Fruit fly (Drosophila melanogaster) whole organism: ENCODE results near the gene trbd.

Experiments
- CG8478 ChIP-seq: fragments of >200 bp; optimal IDR thresholded peaks from 2 replicates; lab custom pipeline; 2018; ENCODE audit warnings: inconsistent platforms
- Dll ChIP-seq: fragments of >200 bp; optimal IDR thresholded peaks from 2 replicates; lab custom pipeline; 2017
- EcR ChIP-seq, 2 experiments: fragments of >200 bp; optimal IDR thresholded peaks; 2 replicates each; lab custom pipeline; 2017; ENCODE audit warnings: missing biosample characterization in 2 of 2, missing genetic modification characterization in 2 of 2, missing genetic modification reagents in 2 of 2
- pan ChIP-seq: fragments of >200 bp; optimal IDR thresholded peaks from 2 replicates; lab custom pipeline; 2017
- psq ChIP-seq: fragments of >200 bp; optimal IDR thresholded peaks from 2 replicates; lab custom pipeline; 2017
- usp ChIP-seq: fragments of >200 bp; optimal IDR thresholded peaks from 2 replicates; lab custom pipeline; 2017; ENCODE audit warnings: missing biosample characterization, missing genetic modification characterization, mixed read lengths

trbd gene

dm6 chr3R:9673207-9673606 is 37.6 kb downstream of the trbd start:
- TF ChIP-seq usp (GFP tag; lab: Kevin White, UChicago) (no peak), CG8478 (lab: Kevin White, UChicago) (no peak), psq (lab: Kevin White, UChicago) (no peak), pan (lab: Kevin White, UChicago) (no peak), EcR (GFP tag; optimal IDR thresholded peaks at IDR 0.05; lab: Kevin White, UChicago) (no peak), Dll (lab: Kevin White, UChicago) (no peak)

- TF ChIP-seq pan (lab: Kevin White, UChicago) (no peak), EcR (GFP tag; optimal IDR thresholded peaks at IDR 0.05; lab: Kevin White, UChicago) (no peak), Dll (lab: Kevin White, UChicago) (no peak), psq (lab: Kevin White, UChicago) (no peak), CG8478 (lab: Kevin White, UChicago) (no peak)
These were observed 45.4 kb downstream of the trbd start for dm6 chr3R:9665405-9665804.
